Worm (Caenorhabditis elegans) whole organism, mixed stage, embryonic: ENCODE data around the gene str-143.

Experiments used
- M03D4.4 ChIP-seq: sonication (generic microtip); optimal IDR thresholded peaks from 2 replicates; lab custom pipeline; 2017; ENCODE audit warnings: mild to moderate bottlenecking, missing genetic modification characterization, missing compliant biosample characterization
- blmp-1 ChIP-seq: fragments of 150-350 bp; optimal IDR thresholded peaks from 2 replicates; lab custom pipeline; 2014; ENCODE audit warnings: missing biosample characterization, missing genetic modification characterization
- ceh-39 ChIP-seq: fragments of 150-350 bp; optimal IDR thresholded peaks from 2 replicates; lab custom pipeline; 2014; ENCODE audit warnings: missing biosample characterization, missing genetic modification characterization
- ceh-43 ChIP-seq: fragments of 200-800 bp; sonication (Bioruptor generic); optimal IDR thresholded peaks from 2 replicates; lab custom pipeline; 2018; ENCODE audit warnings: mild to moderate bottlenecking, missing genetic modification characterization, moderate library complexity, missing compliant biosample characterization
- ceh-83 ChIP-seq: fragments of 200-800 bp; sonication (Bioruptor generic); optimal IDR thresholded peaks from 2 replicates; lab custom pipeline; 2018; ENCODE audit warnings: mild to moderate bottlenecking, missing genetic modification characterization, missing compliant biosample characterization
- ces-1 ChIP-seq: fragments of 150-350 bp; optimal IDR thresholded peaks from 2 replicates; lab custom pipeline; 2014; ENCODE audit warnings: missing biosample characterization, missing genetic modification reagents, missing genetic modification characterization
- cnd-1 ChIP-seq: fragments of 200-800 bp; sonication (Bioruptor generic); optimal IDR thresholded peaks from 2 replicates; lab custom pipeline; 2018; ENCODE audit warnings: mild to moderate bottlenecking, missing genetic modification characterization, missing compliant biosample characterization
- drap-1 ChIP-seq: fragments of 200-800 bp; sonication (Bioruptor generic); optimal IDR thresholded peaks from 3 replicates; lab custom pipeline; 2018; ENCODE audit warnings: mild to moderate bottlenecking, missing genetic modification characterization, missing compliant biosample characterization
- elt-1 ChIP-seq: sonication (generic microtip); optimal IDR thresholded peaks from 2 replicates; lab custom pipeline; 2017; ENCODE audit warnings: missing genetic modification characterization, mild to moderate bottlenecking, missing compliant biosample characterization, antibody characterized with exemption, moderate library complexity, borderline replicate concordance; ENCODE audit not compliant: insufficient read depth
- elt-3 ChIP-seq: fragments of 150-350 bp; optimal IDR thresholded peaks from 2 replicates; lab custom pipeline; 2014; ENCODE audit warnings: missing biosample characterization, missing genetic modification characterization
- flh-1 ChIP-seq: fragments of 200-800 bp; sonication (Bioruptor generic); optimal IDR thresholded peaks from 2 replicates; lab custom pipeline; 2018; ENCODE audit warnings: mild to moderate bottlenecking, missing genetic modification characterization, moderate library complexity, missing compliant biosample characterization
- ham-2 ChIP-seq: fragments of 200-800 bp; sonication (Bioruptor generic); optimal IDR thresholded peaks from 2 replicates; lab custom pipeline; 2018; ENCODE audit warnings: mild to moderate bottlenecking, missing genetic modification characterization, missing compliant biosample characterization
- lin-13 ChIP-seq: fragments of 150-350 bp; optimal IDR thresholded peaks from 2 replicates; lab custom pipeline; 2014; ENCODE audit warnings: missing biosample characterization, missing genetic modification characterization
- lin-32 ChIP-seq: fragments of 200-800 bp; sonication (Bioruptor generic); optimal IDR thresholded peaks from 2 replicates; lab custom pipeline; 2018; ENCODE audit warnings: mild to moderate bottlenecking, missing genetic modification characterization, missing compliant biosample characterization
- mab-5 ChIP-seq: fragments of 150-350 bp; optimal IDR thresholded peaks from 2 replicates; lab custom pipeline; 2014; ENCODE audit warnings: missing biosample characterization, missing genetic modification characterization
- mep-1 ChIP-seq: fragments of 150-350 bp; optimal IDR thresholded peaks from 2 replicates; lab custom pipeline; 2017; ENCODE audit warnings: missing biosample characterization, missing genetic modification reagents, missing genetic modification characterization, inconsistent platforms
- mls-2 ChIP-seq: sonication (generic microtip); optimal IDR thresholded peaks from 2 replicates; lab custom pipeline; 2016; ENCODE audit warnings: mild to moderate bottlenecking, missing genetic modification characterization, moderate library complexity, missing compliant biosample characterization
- nhr-12 ChIP-seq: fragments of 150-350 bp; optimal IDR thresholded peaks from 2 replicates; lab custom pipeline; 2014; ENCODE audit warnings: missing biosample characterization, missing genetic modification characterization
- nhr-237 ChIP-seq: fragments of 150-350 bp; optimal IDR thresholded peaks from 2 replicates; lab custom pipeline; 2014; ENCODE audit warnings: missing biosample characterization, missing genetic modification characterization
- nhr-28 ChIP-seq: fragments of 150-350 bp; optimal IDR thresholded peaks from 2 replicates; lab custom pipeline; 2014; ENCODE audit warnings: missing biosample characterization, missing genetic modification characterization
- nhr-76 ChIP-seq: sonication (generic microtip); optimal IDR thresholded peaks from 2 replicates; lab custom pipeline; 2017; ENCODE audit warnings: missing biosample characterization, missing genetic modification characterization
- pha-4 ChIP-seq: fragments of 150-350 bp; optimal IDR thresholded peaks from 2 replicates; lab custom pipeline; 2018; ENCODE audit warnings: missing biosample characterization, missing genetic modification reagents, missing genetic modification characterization
- sem-2 ChIP-seq: fragments of 200-800 bp; sonication (Bioruptor generic); optimal IDR thresholded peaks from 2 replicates; lab custom pipeline; 2018; ENCODE audit warnings: mild to moderate bottlenecking, missing genetic modification characterization, missing compliant biosample characterization
- snpc-4 ChIP-seq: fragments of 150-350 bp; optimal IDR thresholded peaks from 2 replicates; lab custom pipeline; 2014; ENCODE audit warnings: missing biosample characterization, missing genetic modification characterization
- sptf-1 ChIP-seq: sonication (generic microtip); optimal IDR thresholded peaks from 2 replicates; lab custom pipeline; 2017; ENCODE audit warnings: mild to moderate bottlenecking, missing genetic modification characterization, moderate library complexity, missing compliant biosample characterization
- unc-120 ChIP-seq: sonication (generic microtip); optimal IDR thresholded peaks from 2 replicates; lab custom pipeline; 2017; ENCODE audit warnings: missing genetic modification characterization, missing compliant biosample characterization; ENCODE audit not compliant: poor library complexity, severe bottlenecking
- unc-39 ChIP-seq: fragments of 150-350 bp; optimal IDR thresholded peaks from 2 replicates; lab custom pipeline; 2014; ENCODE audit warnings: missing biosample characterization, missing genetic modification characterization
- unc-62 ChIP-seq: fragments of 150-350 bp; optimal IDR thresholded peaks from 2 replicates; lab custom pipeline; 2014; ENCODE audit warnings: missing biosample characterization, missing genetic modification reagents, missing genetic modification characterization
- zip-8 ChIP-seq: fragments of 150-350 bp; optimal IDR thresholded peaks from 2 replicates; lab custom pipeline; 2014; ENCODE audit warnings: missing biosample characterization, missing genetic modification characterization

str-143 gene

DNA sequence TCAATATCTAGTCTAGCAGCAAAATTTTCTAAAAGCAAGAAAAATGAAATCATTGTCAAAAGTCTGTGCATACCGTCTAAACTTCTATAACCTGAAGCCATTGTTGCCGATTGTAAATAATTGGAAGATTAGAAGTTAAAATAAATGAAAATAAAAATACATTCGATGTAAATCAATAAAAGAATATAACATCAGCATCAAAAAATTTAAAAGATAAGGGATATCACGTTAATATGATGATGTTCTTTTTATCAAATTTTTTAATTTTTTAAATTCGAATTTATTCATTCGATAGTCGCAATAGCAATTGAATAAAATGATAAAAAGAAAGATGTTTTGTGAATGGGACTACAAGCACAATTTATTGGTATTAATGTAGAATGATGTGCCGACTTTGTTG is 15.6 kb upstream of the str-143 start, which contains the start of gene C09H5.7:
C09H5.7 (minus strand) TSS at position 101 of the 400 bp plus-strand sequence.
- TF ChIP-seq cnd-1 (no peak), ceh-39 (tag; lab: Kevin White, UChicago) (no peak), nhr-28 (tag; lab: Kevin White, UChicago) (no peak), mab-5 (tag; lab: Kevin White, UChicago) (no peak), lin-32 (GFP tag; lab: Kevin White, UChicago) (no peak), blmp-1 (tag; lab: Kevin White, UChicago) (no peak), nhr-237 (tag; lab: Kevin White, UChicago) (no peak), unc-120 (tag; lab: Kevin White, UChicago) (no peak), mep-1 (tag; lab: Kevin White, UChicago) (no peak), sem-2 (GFP tag; lab: Kevin White, UChicago) (no peak), sptf-1 (no peak), ham-2 (GFP tag; lab: Kevin White, UChicago) (no peak), nhr-76 (no peak), ces-1 (GFP tag; lab: Kevin White, UChicago) (no peak), elt-1 (tag; lab: Kevin White, UChicago) (no peak), lin-13 (tag; lab: Kevin White, UChicago) (no peak), zip-8 (no peak), ceh-83 (GFP tag; lab: Kevin White, UChicago) (no peak)

- TF ChIP-seq nhr-28 (tag; lab: Kevin White, UChicago) (no peak), sem-2 (GFP tag; lab: Kevin White, UChicago) (no peak), elt-1 (tag; lab: Kevin White, UChicago) (no peak), nhr-237 (tag; lab: Kevin White, UChicago) (no peak), ceh-43 (no peak), lin-13 (tag; lab: Kevin White, UChicago) (no peak), mls-2 (tag; lab: Kevin White, UChicago) (no peak), snpc-4 (tag; lab: Kevin White, UChicago) (no peak), mep-1 (tag; lab: Kevin White, UChicago) (no peak), mab-5 (tag; lab: Kevin White, UChicago) (no peak), elt-3 (tag; lab: Kevin White, UChicago) (no peak), sptf-1 (no peak)
- TF ChIP-seq, all 35 proteins: peak for 0
Observed at ce11 chrV:8081579-8081978, 12.0 kb upstream of the str-143 start, which contains the start of gene str-131. str-131 (minus strand) TSS chrV:8081679.

DNA sequence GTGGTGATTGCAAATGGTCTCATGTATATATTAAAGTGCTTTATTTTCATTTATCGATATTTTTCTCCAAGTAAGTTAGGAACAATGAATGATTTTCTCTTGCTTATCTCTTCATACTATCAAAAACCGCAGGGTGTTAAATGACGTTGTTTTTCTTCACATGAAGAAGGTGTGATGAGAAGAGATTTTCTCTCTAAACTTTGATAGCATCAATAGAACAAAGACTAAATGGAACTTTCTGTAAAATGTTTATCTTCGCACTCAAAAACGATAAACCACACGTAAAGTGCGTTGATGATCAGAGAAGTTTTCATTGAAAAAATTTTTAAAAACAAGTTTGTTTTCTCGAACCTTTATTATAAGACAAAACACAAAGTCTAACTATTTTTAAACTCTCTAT is 10.3 kb upstream of the str-143 start:
- no peak for TF ChIP-seq drap-1 (GFP tag; lab: Kevin White, UChicago)
- TF ChIP-seq cnd-1: no peak
- TF ChIP-seq mab-5 (tag; lab: Kevin White, UChicago): no peak
- no peak for TF ChIP-seq unc-62 (GFP tag; lab: Kevin White, UChicago)
- TF ChIP-seq ceh-83 (GFP tag; lab: Kevin White, UChicago): no peak

- TF ChIP-seq snpc-4 (tag; lab: Kevin White, UChicago) (no peak), elt-3 (tag; lab: Kevin White, UChicago) (no peak), M03D4.4 (tag; lab: Kevin White, UChicago) (no peak), mls-2 (tag; lab: Kevin White, UChicago) (no peak), lin-13 (tag; lab: Kevin White, UChicago) (no peak), ceh-43 (no peak), nhr-12 (tag; lab: Kevin White, UChicago) (no peak), mab-5 (tag; lab: Kevin White, UChicago) (no peak), lin-32 (GFP tag; lab: Kevin White, UChicago) (no peak), pha-4 (tag; lab: Kevin White, UChicago) (no peak), flh-1 (no peak), unc-39 (tag; lab: Kevin White, UChicago) (no peak)
Observed at ce11 chrV:8075712-8076111, 6.2 kb upstream of the str-143 start, which contains the start of gene catp-3. catp-3 (plus strand) TSS chrV:8076012.

DNA sequence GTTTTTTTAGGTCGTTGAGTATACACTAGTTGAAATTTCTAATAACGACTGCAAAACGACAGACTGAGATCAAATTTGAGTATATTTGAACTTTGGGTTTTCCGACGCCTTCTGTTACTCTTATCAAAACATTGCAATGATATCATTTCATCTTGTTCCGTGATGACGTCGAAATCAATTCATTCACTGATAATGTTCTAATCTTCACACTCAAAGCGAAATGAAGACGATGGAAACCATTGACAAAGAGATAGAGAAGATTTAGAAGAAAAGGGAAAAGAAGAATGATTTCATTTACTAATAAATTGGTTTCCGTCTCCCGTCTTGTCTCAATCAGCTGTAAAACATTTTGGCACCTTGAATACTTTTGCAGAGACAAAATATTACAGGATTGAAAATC is 3.6 kb upstream of the str-143 start:
- TF ChIP-seq nhr-12 (tag; lab: Kevin White, UChicago): no peak
- no peak for TF ChIP-seq pha-4 (tag; lab: Kevin White, UChicago)
- TF ChIP-seq elt-3 (tag; lab: Kevin White, UChicago): peak; percentile 78
- no peak for TF ChIP-seq ceh-39 (tag; lab: Kevin White, UChicago)
- no peak for TF ChIP-seq sptf-1
